Worm (Caenorhabditis elegans) whole organism, L2 larva: ENCODE results near the gene F43C11.10.

Experiments
- F13H6.1 ChIP-seq: sonication (generic microtip); optimal IDR thresholded peaks from 2 replicates; lab custom pipeline; 2016; ENCODE audit warnings: missing genetic modification characterization, missing compliant biosample characterization
- R02D3.7 ChIP-seq: fragments of 150-350 bp; optimal IDR thresholded peaks from 2 replicates; lab custom pipeline; 2014; ENCODE audit warnings: missing biosample characterization, missing genetic modification characterization
- Y55F3AM.14 ChIP-seq: fragments of 200-800 bp; sonication (Bioruptor generic); optimal IDR thresholded peaks from 2 replicates; lab custom pipeline; 2018; ENCODE audit warnings: mild to moderate bottlenecking, missing genetic modification characterization, missing compliant biosample characterization
- ZK546.5 ChIP-seq: sonication (generic microtip); optimal IDR thresholded peaks from 2 replicates; lab custom pipeline; 2017; ENCODE audit warnings: missing biosample characterization, missing genetic modification characterization
- alr-1 ChIP-seq: fragments of 150-350 bp; optimal IDR thresholded peaks from 2 replicates; lab custom pipeline; 2014; ENCODE audit warnings: missing biosample characterization, missing genetic modification characterization
- aly-2 ChIP-seq: fragments of 150-350 bp; optimal IDR thresholded peaks from 2 replicates; lab custom pipeline; 2014; ENCODE audit warnings: missing biosample characterization, missing genetic modification characterization
- ama-1 ChIP-seq: fragments of 150-350 bp; optimal IDR thresholded peaks from 2 replicates; lab custom pipeline; 2018; ENCODE audit warnings: inconsistent platforms
- blmp-1 ChIP-seq: sonication (generic microtip); optimal IDR thresholded peaks from 2 replicates; lab custom pipeline; 2017; ENCODE audit warnings: missing genetic modification characterization, mild to moderate bottlenecking, missing compliant biosample characterization, antibody characterized with exemption, moderate library complexity; ENCODE audit not compliant: insufficient read depth
- ceh-16 ChIP-seq: fragments of 150-350 bp; optimal IDR thresholded peaks from 2 replicates; lab custom pipeline; 2014; ENCODE audit warnings: missing biosample characterization, missing genetic modification characterization
- ceh-82 ChIP-seq: fragments of 150-350 bp; optimal IDR thresholded peaks from 2 replicates; lab custom pipeline; 2014; ENCODE audit warnings: missing biosample characterization, missing genetic modification characterization
- egl-27 ChIP-seq: sonication (generic microtip); optimal IDR thresholded peaks from 3 replicates; lab custom pipeline; 2017; ENCODE audit warnings: missing biosample characterization, missing genetic modification reagents, missing genetic modification characterization
- elt-1 ChIP-seq: fragments of 150-350 bp; optimal IDR thresholded peaks from 2 replicates; lab custom pipeline; 2014; ENCODE audit warnings: missing biosample characterization, missing genetic modification characterization
- elt-3 ChIP-seq: sonication (generic microtip); optimal IDR thresholded peaks from 2 replicates; lab custom pipeline; 2017; ENCODE audit warnings: missing biosample characterization, missing genetic modification characterization
- gmeb-1 ChIP-seq: fragments of 150-350 bp; optimal IDR thresholded peaks from 2 replicates; lab custom pipeline; 2014; ENCODE audit warnings: missing biosample characterization, missing genetic modification characterization
- lin-11 ChIP-seq: fragments of 150-350 bp; sonication (generic microtip); optimal IDR thresholded peaks from 2 replicates; lab custom pipeline; 2014; ENCODE audit warnings: missing biosample characterization, missing genetic modification characterization, inconsistent platforms, mixed read lengths
- lin-13 ChIP-seq: fragments of 150-350 bp; optimal IDR thresholded peaks from 2 replicates; lab custom pipeline; 2014; ENCODE audit warnings: missing biosample characterization, missing genetic modification reagents, missing genetic modification characterization
- mab-5 ChIP-seq: fragments of 150-350 bp; optimal IDR thresholded peaks from 2 replicates; lab custom pipeline; 2014; ENCODE audit warnings: missing biosample characterization, missing genetic modification characterization
- mdl-1 ChIP-seq, 2 experiments: fragments of 150-350 bp in 1 of 2; sonication (generic microtip) in 1 of 2; optimal IDR thresholded peaks; 2 replicates each; lab custom pipeline; 2017; ENCODE audit warnings: missing biosample characterization in 2 of 2, missing genetic modification characterization in 2 of 2
- nhr-11 ChIP-seq: fragments of 150-350 bp; optimal IDR thresholded peaks from 2 replicates; lab custom pipeline; 2014; ENCODE audit warnings: missing biosample characterization, missing genetic modification characterization
- nhr-12 ChIP-seq: fragments of 150-350 bp; optimal IDR thresholded peaks from 2 replicates; lab custom pipeline; 2014; ENCODE audit warnings: missing biosample characterization, missing genetic modification characterization
- nhr-129 ChIP-seq: fragments of 150-350 bp; optimal IDR thresholded peaks from 2 replicates; lab custom pipeline; 2014; ENCODE audit warnings: missing biosample characterization, missing genetic modification characterization
- nhr-21 ChIP-seq: fragments of 150-350 bp; optimal IDR thresholded peaks from 2 replicates; lab custom pipeline; 2014; ENCODE audit warnings: missing biosample characterization, missing genetic modification characterization
- nhr-23 ChIP-seq: fragments of 150-350 bp; optimal IDR thresholded peaks from 2 replicates; lab custom pipeline; 2014; ENCODE audit warnings: missing biosample characterization, missing genetic modification reagents, missing genetic modification characterization
- nhr-237 ChIP-seq: fragments of 150-350 bp; optimal IDR thresholded peaks from 2 replicates; lab custom pipeline; 2014; ENCODE audit warnings: missing biosample characterization, missing genetic modification characterization
- nhr-25 ChIP-seq: fragments of 150-350 bp; sonication (generic microtip); optimal IDR thresholded peaks from 3 replicates; lab custom pipeline; 2014; ENCODE audit warnings: missing biosample characterization, missing genetic modification characterization
- nhr-77 ChIP-seq: fragments of 150-350 bp; optimal IDR thresholded peaks from 2 replicates; lab custom pipeline; 2014; ENCODE audit warnings: missing biosample characterization, missing genetic modification characterization
- peb-1 ChIP-seq: fragments of 150-350 bp; optimal IDR thresholded peaks from 2 replicates; lab custom pipeline; 2014; ENCODE audit warnings: missing biosample characterization, missing genetic modification characterization
- sem-4 ChIP-seq: fragments of 150-350 bp; optimal IDR thresholded peaks from 2 replicates; lab custom pipeline; 2014; ENCODE audit warnings: missing biosample characterization, missing genetic modification reagents, missing genetic modification characterization
- sma-3 ChIP-seq: sonication (generic microtip); optimal IDR thresholded peaks from 2 replicates; lab custom pipeline; 2016; ENCODE audit warnings: missing genetic modification reagents, missing genetic modification characterization, missing compliant biosample characterization
- snpc-4 ChIP-seq: fragments of 150-350 bp; optimal IDR thresholded peaks from 2 replicates; lab custom pipeline; 2014; ENCODE audit warnings: missing biosample characterization, missing genetic modification characterization
- unc-39 ChIP-seq: fragments of 150-350 bp; optimal IDR thresholded peaks from 2 replicates; lab custom pipeline; 2014; ENCODE audit warnings: missing biosample characterization, missing genetic modification characterization
- unc-62 ChIP-seq: fragments of 150-350 bp; optimal IDR thresholded peaks from 2 replicates; lab custom pipeline; 2014; ENCODE audit warnings: missing biosample characterization, missing genetic modification reagents, missing genetic modification characterization
- zag-1 ChIP-seq: fragments of 150-350 bp; optimal IDR thresholded peaks from 2 replicates; lab custom pipeline; 2014; ENCODE audit warnings: missing biosample characterization, missing genetic modification characterization
- ztf-1 ChIP-seq: fragments of 200-800 bp; sonication (Bioruptor generic); conservative IDR thresholded peaks from 2 replicates; pipeline ENCODE4 v1.3.6; 2022; ENCODE audit warnings: missing genetic modification characterization, missing compliant biosample characterization
- ztf-11 ChIP-seq: sonication (generic microtip); optimal IDR thresholded peaks from 2 replicates; lab custom pipeline; 2017; ENCODE audit warnings: missing biosample characterization, missing genetic modification characterization
- ztf-4 ChIP-seq: fragments of 150-350 bp; optimal IDR thresholded peaks from 2 replicates; lab custom pipeline; 2014; ENCODE audit warnings: missing biosample characterization, missing genetic modification characterization

The F43C11.10 gene

DNA sequence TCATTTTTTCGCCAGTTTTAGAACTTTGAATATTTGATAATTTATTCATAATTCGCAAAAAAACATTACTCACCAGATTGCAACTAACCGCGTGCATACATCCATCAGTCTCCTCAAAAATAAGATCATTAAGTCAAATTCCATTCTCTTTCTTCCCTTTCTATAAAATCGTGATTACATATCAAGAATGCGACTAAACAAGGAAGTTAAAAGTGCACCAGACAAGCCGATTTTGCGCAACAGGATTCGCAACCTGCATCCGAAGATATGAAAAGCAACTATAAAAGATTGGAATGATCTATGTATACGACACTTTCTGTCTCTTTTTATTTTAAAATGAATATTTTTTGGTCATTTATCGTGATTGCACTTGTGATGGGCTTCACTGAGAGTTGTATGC, 16.5 kb upstream of the F43C11.10 start, which contains the start of gene hpo-25:
TSS of gene hpo-25 (plus strand) at position 301 of the 400 bp plus-strand sequence.
- no peak for TF ChIP-seq ztf-11 (tag; lab: Kevin White, UChicago)
- no peak for TF ChIP-seq R02D3.7 (tag; lab: Kevin White, UChicago)
- TF ChIP-seq F13H6.1 (tag; lab: Kevin White, UChicago): no peak
- no peak for TF ChIP-seq ceh-82 (tag; lab: Kevin White, UChicago)
- no peak for TF ChIP-seq Y55F3AM.14 (GFP tag; lab: Kevin White, UChicago)
- no peak for TF ChIP-seq nhr-12 (tag; lab: Kevin White, UChicago)
- TF ChIP-seq unc-62 (GFP tag; lab: Kevin White, UChicago): no peak
- no peak for TF ChIP-seq ztf-4 (tag; lab: Kevin White, UChicago)
- TF ChIP-seq zag-1 (tag; lab: Kevin White, UChicago): no peak
- no peak for TF ChIP-seq ZK546.5 (tag; lab: Kevin White, UChicago)

ce11 chrII:2366623-2367365, 14.3 kb upstream of the F43C11.10 start, which contains the start of the genes F43C11.12 and F16G10.5:
Gene F43C11.12, minus strand, starts transcription at chrII:2366723.
Gene F16G10.5, plus strand, starts transcription at chrII:2367315.
- TF ChIP-seq ZK546.5 (tag; lab: Kevin White, UChicago): no peak
- no peak for TF ChIP-seq unc-62 (GFP tag; lab: Kevin White, UChicago)
- TF ChIP-seq aly-2 (tag; lab: Kevin White, UChicago): no peak
- TF ChIP-seq F13H6.1 (tag; lab: Kevin White, UChicago): no peak
- TF ChIP-seq blmp-1 (tag; lab: Kevin White, UChicago): no peak
- no peak for TF ChIP-seq nhr-77 (tag; lab: Kevin White, UChicago)
- TF ChIP-seq ceh-82 (tag; lab: Kevin White, UChicago): no peak
- no peak for TF ChIP-seq alr-1 (tag; lab: Kevin White, UChicago)
- no peak for TF ChIP-seq lin-13 (GFP tag; lab: Kevin White, UChicago)
- no peak for TF ChIP-seq sma-3 (GFP tag; lab: Kevin White, UChicago)
- TF ChIP-seq unc-39 (tag; lab: Kevin White, UChicago): no peak
- no peak for TF ChIP-seq nhr-21
- no peak for TF ChIP-seq R02D3.7 (tag; lab: Kevin White, UChicago)
- TF ChIP-seq mab-5: no peak
- TF ChIP-seq, all 48 proteins: peak for 0

ce11 chrII:2363673-2364072, 11.2 kb upstream of the F43C11.10 start, which contains the start of gene F43C11.11:
Gene F43C11.11, minus strand, starts transcription at chrII:2363773.
- no peak for TF ChIP-seq mdl-1 (tag; optimal IDR thresholded peaks at IDR 0.05; lab: Kevin White, UChicago)
- no peak for TF ChIP-seq nhr-25 (tag; lab: Kevin White, UChicago)
- no peak for TF ChIP-seq nhr-129
- TF ChIP-seq snpc-4 (tag; lab: Kevin White, UChicago): no peak
- no peak for TF ChIP-seq ZK546.5 (tag; lab: Kevin White, UChicago)
- no peak for TF ChIP-seq elt-1 (tag; lab: Kevin White, UChicago)
- no peak for TF ChIP-seq ztf-1 (GFP tag; lab: Robert Waterston, UW)
- TF ChIP-seq ama-1 (lab: Kevin White, UChicago): no peak
- no peak for TF ChIP-seq nhr-237 (tag; lab: Kevin White, UChicago)
- TF ChIP-seq ztf-11 (tag; lab: Kevin White, UChicago): no peak
- no peak for TF ChIP-seq lin-11
- no peak for TF ChIP-seq ceh-16 (tag; lab: Kevin White, UChicago)
- TF ChIP-seq alr-1 (tag; lab: Kevin White, UChicago): no peak
- no peak for TF ChIP-seq elt-3 (tag; lab: Kevin White, UChicago)

DNA sequence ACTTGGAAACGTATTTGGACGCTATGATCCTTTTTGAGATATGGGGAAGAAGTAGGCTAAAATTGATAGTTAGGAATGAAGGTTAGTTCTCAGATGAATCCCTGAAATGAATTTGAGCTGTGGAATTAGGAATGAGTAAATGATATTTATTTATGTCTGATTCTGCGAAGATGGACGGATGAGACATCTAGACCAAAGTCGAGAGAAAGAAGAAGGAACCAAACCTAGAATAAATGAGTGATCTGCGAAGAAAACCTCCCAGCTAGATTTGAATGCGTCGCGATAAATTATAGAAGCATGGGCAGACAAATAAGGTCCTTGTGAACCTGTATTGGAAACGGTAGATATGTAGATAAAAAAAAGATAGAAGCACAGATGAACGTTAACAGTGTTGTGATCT, 7.5 kb upstream of the F43C11.10 start, which contains the start of gene F43C11.16:
TSS of gene F43C11.16 (minus strand) at position 101 of the 400 bp plus-strand sequence.
- TF ChIP-seq nhr-237 (tag; lab: Kevin White, UChicago): no peak

ce11 chrII:2356795-2357194, 4.3 kb upstream of the F43C11.10 start, which contains the start of gene F43C11.1:
Gene F43C11.1, plus strand, starts transcription at chrII:2357095.
- TF ChIP-seq nhr-23 (tag; lab: Kevin White, UChicago) (no peak), nhr-129 (no peak), alr-1 (tag; lab: Kevin White, UChicago) (no peak), peb-1 (tag; lab: Kevin White, UChicago) (no peak), Y55F3AM.14 (GFP tag; lab: Kevin White, UChicago) (no peak), aly-2 (tag; lab: Kevin White, UChicago) (no peak), gmeb-1 (tag; lab: Kevin White, UChicago) (no peak), nhr-77 (tag; lab: Kevin White, UChicago) (no peak), ceh-16 (tag; lab: Kevin White, UChicago) (no peak), egl-27 (no peak), nhr-21 (no peak), sem-4 (no peak), unc-62 (GFP tag; lab: Kevin White, UChicago) (no peak), nhr-11 (tag; lab: Kevin White, UChicago) (no peak), unc-39 (tag; lab: Kevin White, UChicago) (no peak), ztf-1 (GFP tag; lab: Robert Waterston, UW) (no peak), mab-5 (no peak), F13H6.1 (tag; lab: Kevin White, UChicago) (no peak), ZK546.5 (tag; lab: Kevin White, UChicago) (no peak), ceh-82 (tag; lab: Kevin White, UChicago) (no peak)
